Fruit fly (Drosophila melanogaster): ENCODE measurements around the gene CG43867.

DNA sequence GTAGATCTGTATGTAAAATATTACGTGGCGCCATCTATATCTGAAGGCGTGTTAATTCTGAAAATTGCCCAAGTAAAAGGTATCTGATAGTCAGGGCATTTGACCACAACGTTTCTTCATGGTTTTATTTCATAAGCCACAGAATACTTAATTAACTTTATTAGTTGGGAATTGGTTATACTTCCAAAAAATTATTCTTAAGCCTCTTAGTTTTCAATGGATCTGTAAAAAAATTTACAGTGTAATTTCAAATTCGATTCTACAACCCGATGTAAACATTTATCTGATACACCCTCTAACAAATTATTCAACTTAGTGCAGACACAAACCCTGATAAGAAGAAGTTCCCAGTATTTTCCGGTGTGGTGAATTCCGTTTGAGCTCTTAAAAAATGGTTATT is 84.3 kb downstream of the CG43867 start:
- no peak for TF ChIP-seq psq (optimal IDR thresholded peaks at IDR 0.05)
- no peak for TF ChIP-seq usp (GFP tag; optimal IDR thresholded peaks at IDR 0.05)
- no peak for TF ChIP-seq CG8478 (optimal IDR thresholded peaks at IDR 0.05)
- no peak for TF ChIP-seq pan (optimal IDR thresholded peaks at IDR 0.05)
- no peak for TF ChIP-seq Dll (optimal IDR thresholded peaks at IDR 0.05)
- no peak for TF ChIP-seq EcR (GFP tag; optimal IDR thresholded peaks at IDR 0.05)
